Worm (Caenorhabditis elegans) whole organism, early embryonic: ENCODE measurements around the gene K08B5.1.

ENCODE experiments used
- B0310.2 ChIP-seq: sonication (generic microtip); optimal IDR thresholded peaks from 2 replicates; lab custom pipeline; 2016; ENCODE audit warnings: mild to moderate bottlenecking, missing genetic modification characterization, missing compliant biosample characterization
- F13C5.2 ChIP-seq: sonication (generic microtip); optimal IDR thresholded peaks from 2 replicates; lab custom pipeline; 2017; ENCODE audit warnings: mild to moderate bottlenecking, missing genetic modification characterization, inconsistent platforms, missing compliant biosample characterization
- aly-1 ChIP-seq: sonication (generic microtip); optimal IDR thresholded peaks from 2 replicates; lab custom pipeline; 2016; ENCODE audit warnings: missing genetic modification characterization, missing compliant biosample characterization
- ama-1 ChIP-seq: fragments of 150-350 bp; optimal IDR thresholded peaks from 2 replicates; lab custom pipeline; 2014
- ceh-13 ChIP-seq: fragments of 200-800 bp; sonication (Bioruptor generic); optimal IDR thresholded peaks from 2 replicates; lab custom pipeline; 2018; ENCODE audit warnings: mild to moderate bottlenecking, missing genetic modification characterization, missing compliant biosample characterization
- ceh-36 ChIP-seq: sonication (generic microtip); optimal IDR thresholded peaks from 2 replicates; lab custom pipeline; 2016; ENCODE audit warnings: missing genetic modification characterization, inconsistent platforms, missing compliant biosample characterization
- ets-7 ChIP-seq: sonication (generic microtip); optimal IDR thresholded peaks from 2 replicates; lab custom pipeline; 2016; ENCODE audit warnings: missing genotype, missing genetic modification characterization, missing compliant biosample characterization
- flt-1 ChIP-seq: fragments of 200-800 bp; sonication (Bioruptor generic); IDR thresholded peaks from 2 replicates; pipeline ENCODE4 v1.3.6; 2022; ENCODE audit warnings: missing genetic modification characterization, missing compliant biosample characterization
- hmbx-1 ChIP-seq: sonication (generic microtip); optimal IDR thresholded peaks from 2 replicates; lab custom pipeline; 2016; ENCODE audit warnings: mild to moderate bottlenecking, missing genetic modification characterization, missing compliant biosample characterization
- hmg-4 ChIP-seq: fragments of 200-800 bp; sonication (Bioruptor generic); optimal IDR thresholded peaks from 2 replicates; lab custom pipeline; 2018; ENCODE audit warnings: mild to moderate bottlenecking, missing genetic modification characterization, missing compliant biosample characterization
- hnd-1 ChIP-seq: sonication (generic microtip); optimal IDR thresholded peaks from 2 replicates; lab custom pipeline; 2016; ENCODE audit warnings: missing genetic modification characterization, missing compliant biosample characterization
- pes-1 ChIP-seq: fragments of 200-800 bp; sonication (Bioruptor generic); IDR thresholded peaks from 2 replicates; pipeline ENCODE4 v1.3.6; 2022; ENCODE audit warnings: missing genetic modification reagents, missing genetic modification characterization, missing compliant biosample characterization
- scrt-1 ChIP-seq: fragments of 200-800 bp; sonication (Bioruptor generic); IDR thresholded peaks from 2 replicates; pipeline ENCODE4 v1.3.6; 2022; ENCODE audit warnings: missing genetic modification characterization, missing compliant biosample characterization
- sea-1 ChIP-seq: fragments of 200-800 bp; sonication (Bioruptor generic); conservative IDR thresholded peaks from 2 replicates; pipeline ENCODE4 v1.3.6; 2022; ENCODE audit warnings: missing genetic modification characterization, missing compliant biosample characterization
- tbx-11 ChIP-seq: fragments of 200-800 bp; sonication (Bioruptor generic); IDR thresholded peaks from 2 replicates; pipeline ENCODE4 v1.3.6; 2022; ENCODE audit warnings: missing genetic modification characterization, missing compliant biosample characterization
- tbx-37 ChIP-seq: fragments of 200-800 bp; sonication (Bioruptor generic); conservative IDR thresholded peaks from 2 replicates; pipeline ENCODE4 v1.3.6; 2022; ENCODE audit warnings: missing genetic modification reagents, missing genetic modification characterization, missing compliant biosample characterization
- tra-4 ChIP-seq: sonication (generic microtip); optimal IDR thresholded peaks from 2 replicates; lab custom pipeline; 2017; ENCODE audit warnings: missing genetic modification characterization, missing compliant biosample characterization

The K08B5.1 gene

ce11 chrX:16609424-16609823 is 51.2 kb downstream of the K08B5.1 start, which contains the start of gene F59C12.3:
Gene F59C12.3, minus strand, starts transcription at chrX:16609524.
- no peak for TF ChIP-seq ama-1 (lab: Kevin White, UChicago)
- TF ChIP-seq hmg-4 (GFP tag; lab: Kevin White, UChicago): no peak
- TF ChIP-seq hnd-1 (tag; lab: Kevin White, UChicago): no peak
- TF ChIP-seq pes-1 (GFP tag; lab: Robert Waterston, UW): no peak
- no peak for TF ChIP-seq B0310.2 (tag; lab: Kevin White, UChicago)
- no peak for TF ChIP-seq tbx-11
- TF ChIP-seq flt-1 (GFP tag; lab: Robert Waterston, UW): no peak
- TF ChIP-seq ets-7: no peak
- no peak for TF ChIP-seq hmbx-1 (tag; lab: Kevin White, UChicago)
- no peak for TF ChIP-seq tra-4 (tag; lab: Kevin White, UChicago)
- no peak for TF ChIP-seq F13C5.2 (tag; lab: Kevin White, UChicago)
- no peak for TF ChIP-seq ceh-36 (tag; lab: Kevin White, UChicago)
- TF ChIP-seq aly-1 (tag; lab: Kevin White, UChicago): no peak
- no peak for TF ChIP-seq scrt-1
- no peak for TF ChIP-seq tbx-37
- no peak for TF ChIP-seq sea-1
- no peak for TF ChIP-seq ceh-13 (GFP tag; lab: Kevin White, UChicago)

- TF ChIP-seq flt-1 (GFP tag; lab: Robert Waterston, UW) (no peak), hnd-1 (tag; lab: Kevin White, UChicago) (no peak), ets-7 (no peak), hmbx-1 (tag; lab: Kevin White, UChicago) (no peak), tbx-37 (no peak), ama-1 (lab: Kevin White, UChicago) (no peak), ceh-36 (tag; lab: Kevin White, UChicago) (no peak), sea-1 (0 out of 2 replicates have a peak, but pooled peaks have one; percentile 20), hmg-4 (GFP tag; lab: Kevin White, UChicago) (peak; percentile 24), tra-4 (tag; lab: Kevin White, UChicago) (no peak), B0310.2 (tag; lab: Kevin White, UChicago) (no peak), aly-1 (tag; lab: Kevin White, UChicago) (no peak), tbx-11 (no peak), scrt-1 (0 out of 2 replicates have a peak, but pooled peaks have one; percentile 37), F13C5.2 (tag; lab: Kevin White, UChicago) (no peak), ceh-13 (GFP tag; lab: Kevin White, UChicago) (peak; percentile 10), pes-1 (GFP tag; lab: Robert Waterston, UW) (0 out of 2 replicates have a peak, but pooled peaks have one; percentile 32)
These were observed 53.3 kb downstream of the K08B5.1 start for ce11 chrX:16611333-16612043.
